Fruit fly (Drosophila melanogaster): ENCODE measurements around the gene CG17450.
A peak's percentile ranks its signal among the peaks of the same experiment; 100 is the strongest.
"Not testable (repeated sequence)": the region's sequence is repeated elsewhere in the genome, so short reads cannot be mapped to it uniquely, and the experiment has no call there.

CG17450 gene

DNA sequence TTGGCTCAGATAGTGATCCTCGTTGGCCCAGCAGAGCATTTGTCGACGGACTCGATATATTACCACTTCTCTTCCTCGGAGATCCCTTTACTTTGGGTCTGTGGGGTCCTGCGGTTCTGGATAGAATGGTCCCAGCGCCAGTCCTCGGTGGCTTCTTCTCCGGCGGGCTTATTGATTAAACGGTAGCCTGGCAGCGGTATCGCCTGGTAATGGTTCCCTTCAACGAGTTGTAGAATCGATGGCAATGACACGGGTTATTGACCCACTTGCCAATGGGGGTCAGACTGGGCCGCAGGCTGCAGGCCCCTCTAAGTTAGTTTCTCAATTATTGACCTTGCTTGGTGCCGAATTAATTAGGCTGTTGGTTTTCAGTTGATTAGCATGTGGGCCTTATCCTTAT, 12.3 kb upstream of the CG17450 start, which contains the start of gene CG32819:
Gene CG32819 (minus strand): TSS at position 101 of the 400 bp plus-strand sequence.
- not testable (repeated sequence) for TF ChIP-seq D1 (tag; optimal IDR thresholded peaks at IDR 0.05); CG8159 (tag; optimal IDR thresholded peaks at IDR 0.05); CG12605 (GFP tag; IDR thresholded peaks at IDR 0.05)

DNA sequence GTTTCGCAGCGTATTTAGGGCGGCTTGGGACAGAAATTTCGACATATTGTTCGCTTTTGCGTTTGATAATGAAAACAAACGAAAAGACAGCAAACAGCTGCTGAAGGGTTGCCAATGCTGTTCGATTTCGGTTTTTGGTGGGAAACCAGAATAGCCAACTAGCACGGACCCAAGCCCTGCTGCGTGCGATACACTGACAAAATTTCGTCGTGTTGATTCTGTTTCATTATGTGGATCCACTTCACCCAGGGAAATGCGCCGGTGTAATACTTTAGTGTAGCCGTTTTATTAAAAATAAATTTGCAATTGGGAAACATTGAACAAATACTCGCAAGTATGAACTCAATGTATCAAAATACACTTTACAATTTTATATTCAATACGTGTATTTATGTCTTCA, 8.8 kb upstream of the CG17450 start, which contains the start of gene CG32857:
Gene CG32857 (minus strand): TSS at position 101 of the 400 bp plus-strand sequence.
- TF ChIP-seq rn (GFP tag; IDR thresholded peaks at IDR 0.05); CG17806 (tag; optimal IDR thresholded peaks at IDR 0.05); Snoo (tag; optimal IDR thresholded peaks at IDR 0.05): not testable (repeated sequence)

DNA sequence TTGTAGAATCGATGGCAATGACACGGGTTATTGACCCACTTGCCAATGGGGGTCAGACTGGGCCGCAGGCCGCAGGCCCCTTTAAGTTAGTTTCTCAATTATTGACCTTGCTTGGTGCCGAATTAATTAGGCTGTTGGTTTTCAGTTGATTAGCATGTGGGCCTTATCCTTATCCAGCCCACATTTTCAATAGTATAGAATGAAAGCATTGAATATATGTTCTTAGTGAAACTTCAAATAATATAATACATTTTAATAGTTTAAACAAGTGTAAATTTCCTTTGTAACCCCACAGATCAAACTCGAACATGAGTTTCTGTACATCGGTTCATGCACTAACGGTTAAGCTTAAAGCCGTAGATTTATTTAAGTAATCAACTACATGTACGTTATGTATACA, 6.4 kb upstream of the CG17450 start, which contains the start of gene CG32820:
Gene CG32820 (minus strand): TSS at position 101 of the 400 bp plus-strand sequence.
- TF ChIP-seq CG4496 (GFP tag; IDR thresholded peaks at IDR 0.05), result 0 out of 3 replicates have a peak, but pooled peaks have one; percentile 10

DNA sequence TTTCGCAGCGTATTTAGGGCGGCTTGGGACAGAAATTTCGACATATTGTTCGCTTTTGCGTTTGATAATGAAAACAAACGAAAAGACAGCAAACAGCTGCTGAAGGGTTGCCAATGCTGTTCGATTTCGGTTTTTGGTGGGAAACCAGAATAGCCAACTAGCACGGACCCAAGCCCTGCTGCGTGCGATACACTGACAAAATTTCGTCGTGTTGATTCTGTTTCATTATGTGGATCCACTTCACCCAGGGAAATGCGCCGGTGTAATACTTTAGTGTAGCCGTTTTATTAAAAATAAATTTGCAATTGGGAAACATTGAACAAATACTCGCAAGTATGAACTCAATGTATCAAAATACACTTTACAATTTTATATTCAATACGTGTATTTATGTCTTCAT, 2.7 kb upstream of the CG17450 start, which contains the start of gene CG33502:
Gene CG33502 (minus strand): TSS at position 101 of the 400 bp plus-strand sequence.
- not testable (repeated sequence) for TF ChIP-seq CG14655 (GFP tag; optimal IDR thresholded peaks at IDR 0.05); Snoo (tag; optimal IDR thresholded peaks at IDR 0.05); D1 (tag; optimal IDR thresholded peaks at IDR 0.05)

DNA sequence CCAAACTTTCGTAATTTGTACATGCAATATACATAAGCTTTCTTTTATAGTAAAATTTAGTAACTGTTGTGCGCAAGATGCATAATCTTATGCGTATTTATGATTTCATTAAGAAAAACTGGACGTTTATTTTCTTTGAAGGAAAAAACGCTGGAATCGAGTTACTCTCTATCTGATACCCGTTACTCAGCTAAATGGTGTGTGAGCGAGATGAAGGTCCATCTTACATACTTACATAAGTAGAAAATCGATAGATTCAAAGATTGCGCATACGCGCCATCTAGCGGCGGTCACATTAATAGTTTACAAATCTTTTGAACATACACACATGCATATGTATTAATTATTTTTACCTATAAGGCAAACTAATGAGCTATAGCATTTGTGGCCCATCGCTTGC, 3.2 kb downstream of the CG17450 start:
- TF ChIP-seq CG12605 (GFP tag; IDR thresholded peaks at IDR 0.05) (no peak), gl (tag; optimal IDR thresholded peaks at IDR 0.05) (no peak)

DNA sequence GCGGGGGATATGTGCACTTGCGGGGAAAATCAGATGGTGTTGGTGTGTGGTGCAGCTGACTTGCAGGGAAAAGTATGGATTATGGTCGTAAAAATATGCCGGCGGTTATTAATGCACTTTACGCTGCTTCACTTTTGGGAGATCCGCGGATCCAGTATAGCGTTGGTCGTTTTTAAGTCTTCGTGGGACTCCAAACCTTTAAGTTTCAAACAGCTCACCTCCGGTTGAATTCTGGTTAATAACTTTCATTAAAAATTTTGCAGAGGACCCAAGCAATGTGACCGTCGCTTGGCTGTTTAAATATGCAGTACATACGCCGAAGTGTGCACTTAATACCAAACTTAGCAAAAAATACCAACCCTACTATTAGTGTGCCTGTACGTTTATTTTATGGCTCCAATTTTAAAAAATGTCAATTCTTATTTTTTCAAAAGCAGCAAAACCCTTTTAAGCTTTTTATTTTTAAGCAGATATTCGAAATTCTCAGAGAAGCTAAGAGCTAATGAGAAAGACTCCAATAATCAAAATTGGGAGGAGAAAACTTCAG, 3.7 kb downstream of the CG17450 start, which contains the start of gene GCS2alpha:
Gene GCS2alpha (minus strand): TSS at position 309 of the 547 bp plus-strand sequence.
- TF ChIP-seq Snoo (tag; optimal IDR thresholded peaks at IDR 0.05), result no peak
- no peak for TF ChIP-seq CG13204 (GFP tag; optimal IDR thresholded peaks at IDR 0.05)
- no peak for TF ChIP-seq EcR (GFP tag; optimal IDR thresholded peaks at IDR 0.05)
- no peak for TF ChIP-seq CG4496 (GFP tag; IDR thresholded peaks at IDR 0.05)
- TF ChIP-seq rn (GFP tag; IDR thresholded peaks at IDR 0.05), result no peak
- TF ChIP-seq CG15710 (tag; optimal IDR thresholded peaks at IDR 0.05), result no peak
- no peak for TF ChIP-seq CG9948 (tag; optimal IDR thresholded peaks at IDR 0.05)
- no peak for TF ChIP-seq CG34367 (tag; optimal IDR thresholded peaks at IDR 0.05)
- TF ChIP-seq CG10348 (GFP tag; IDR thresholded peaks at IDR 0.05), result no peak

DNA sequence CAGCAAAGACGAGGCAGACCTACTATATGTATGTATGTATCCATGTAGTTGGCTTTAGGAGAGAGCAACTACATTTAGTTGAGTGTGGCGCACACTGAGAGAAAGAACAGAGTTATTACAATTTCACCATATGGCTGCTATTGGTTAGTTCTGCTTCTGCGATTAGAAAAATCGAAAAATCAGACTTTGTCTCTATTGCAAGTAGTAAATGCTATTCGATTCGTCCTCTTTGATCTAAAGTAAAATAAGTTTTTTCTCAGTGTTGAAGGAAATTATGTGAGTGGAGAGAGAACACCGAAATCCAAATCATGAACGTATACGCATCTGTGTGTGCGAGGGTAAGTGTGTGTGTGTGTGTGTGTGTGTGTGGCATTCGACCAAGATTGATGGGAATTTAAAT, 14.8 kb downstream of the CG17450 start:
- peak; percentile 92 for TF ChIP-seq CG14655 (GFP tag; optimal IDR thresholded peaks at IDR 0.05)
- peak; percentile 73 for TF ChIP-seq gl (tag; optimal IDR thresholded peaks at IDR 0.05)
- peak; percentile 88 for TF ChIP-seq Ets98B (GFP tag; IDR thresholded peaks at IDR 0.05)
- TF ChIP-seq fd96Ca (GFP tag; IDR thresholded peaks at IDR 0.05), result peak; percentile 94
- peak; percentile 64 for TF ChIP-seq CG15710 (tag; optimal IDR thresholded peaks at IDR 0.05)
- TF ChIP-seq CG12605 (GFP tag; IDR thresholded peaks at IDR 0.05), result peak; percentile 84
- TF ChIP-seq EcR (GFP tag; optimal IDR thresholded peaks at IDR 0.05), result no peak
- TF ChIP-seq CG8301 (tag; optimal IDR thresholded peaks at IDR 0.05), result peak; percentile 89
- TF ChIP-seq CG9948 (tag; optimal IDR thresholded peaks at IDR 0.05), result peak; percentile 73
- TF ChIP-seq Pif1B (GFP tag; optimal IDR thresholded peaks at IDR 0.05), result peak; percentile 76
- peak; percentile 87 for TF ChIP-seq CG17806 (tag; optimal IDR thresholded peaks at IDR 0.05)
- TF ChIP-seq CG4496 (GFP tag; IDR thresholded peaks at IDR 0.05), result peak; percentile 94
- peak; percentile 86 for TF ChIP-seq CG8159 (tag; optimal IDR thresholded peaks at IDR 0.05)
- TF ChIP-seq D1 (tag; optimal IDR thresholded peaks at IDR 0.05), result peak; percentile 67
- TF ChIP-seq rn (GFP tag; IDR thresholded peaks at IDR 0.05), result peak; percentile 53
- TF ChIP-seq CG34367 (tag; optimal IDR thresholded peaks at IDR 0.05), result peak; percentile 59
- no peak for TF ChIP-seq CG13204 (GFP tag; optimal IDR thresholded peaks at IDR 0.05)
- TF ChIP-seq CG32121 (GFP tag; IDR thresholded peaks at IDR 0.05), result peak; percentile 76
- TF ChIP-seq Snoo (tag; optimal IDR thresholded peaks at IDR 0.05), result peak; percentile 34
- TF ChIP-seq CG10348 (GFP tag; IDR thresholded peaks at IDR 0.05), result no peak
- peak; percentile 91 for TF ChIP-seq Pif1A (GFP tag; optimal IDR thresholded peaks at IDR 0.05)

DNA sequence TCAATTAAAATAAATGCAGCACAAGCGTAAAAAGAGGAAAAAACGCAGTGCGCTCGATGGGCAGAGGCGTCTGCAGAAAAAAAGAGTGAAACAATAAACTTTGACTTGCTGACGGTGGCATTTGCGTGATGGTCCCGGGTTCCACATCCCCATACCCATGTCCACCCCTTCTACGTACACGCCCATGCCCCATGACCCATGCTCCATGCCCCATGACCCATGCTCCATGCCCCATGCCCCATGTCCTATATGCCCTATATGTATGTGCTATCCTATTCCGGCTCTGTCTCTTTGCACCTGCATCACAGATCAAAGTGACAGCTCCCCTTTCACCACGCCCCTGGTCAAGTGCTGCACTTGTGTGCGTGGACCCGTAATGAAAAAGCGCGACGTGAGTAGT, 16.7 kb downstream of the CG17450 start:
- TF ChIP-seq CG10348 (GFP tag; IDR thresholded peaks at IDR 0.05) (no peak), CG8301 (tag; optimal IDR thresholded peaks at IDR 0.05) (peak; percentile 61), gl (tag; optimal IDR thresholded peaks at IDR 0.05) (peak; percentile 11), CG34367 (tag; optimal IDR thresholded peaks at IDR 0.05) (peak; percentile 53), Pif1B (GFP tag; optimal IDR thresholded peaks at IDR 0.05) (peak; percentile 29), D1 (tag; optimal IDR thresholded peaks at IDR 0.05) (peak; percentile 19), CG15710 (tag; optimal IDR thresholded peaks at IDR 0.05) (peak; percentile 70), CG17806 (tag; optimal IDR thresholded peaks at IDR 0.05) (peak; percentile 57), CG13204 (GFP tag; optimal IDR thresholded peaks at IDR 0.05) (peak; percentile 37), fd96Ca (GFP tag; IDR thresholded peaks at IDR 0.05) (peak; percentile 52; the same call in 1 of the 3 replicates), CG32121 (GFP tag; IDR thresholded peaks at IDR 0.05) (no peak), CG14655 (GFP tag; optimal IDR thresholded peaks at IDR 0.05) (peak; percentile 77), Ets98B (GFP tag; IDR thresholded peaks at IDR 0.05) (no peak), CG12605 (GFP tag; IDR thresholded peaks at IDR 0.05) (peak; percentile 28; the same call in 1 of the 2 replicates), CG9948 (tag; optimal IDR thresholded peaks at IDR 0.05) (peak; percentile 71), rn (GFP tag; IDR thresholded peaks at IDR 0.05) (peak; percentile 44; the same call in 1 of the 2 replicates), EcR (GFP tag; optimal IDR thresholded peaks at IDR 0.05) (no peak), CG4496 (GFP tag; IDR thresholded peaks at IDR 0.05) (peak; percentile 46; the same call in 2 of the 3 replicates), CG8159 (tag; optimal IDR thresholded peaks at IDR 0.05) (peak; percentile 71), Snoo (tag; optimal IDR thresholded peaks at IDR 0.05) (peak; percentile 17), Pif1A (GFP tag; optimal IDR thresholded peaks at IDR 0.05) (peak; percentile 58)

Measured in whole organism, pupa.